Fruit fly (Drosophila melanogaster): Measurements from ENCODE around the gene Chsy.

The Chsy gene

DNA sequence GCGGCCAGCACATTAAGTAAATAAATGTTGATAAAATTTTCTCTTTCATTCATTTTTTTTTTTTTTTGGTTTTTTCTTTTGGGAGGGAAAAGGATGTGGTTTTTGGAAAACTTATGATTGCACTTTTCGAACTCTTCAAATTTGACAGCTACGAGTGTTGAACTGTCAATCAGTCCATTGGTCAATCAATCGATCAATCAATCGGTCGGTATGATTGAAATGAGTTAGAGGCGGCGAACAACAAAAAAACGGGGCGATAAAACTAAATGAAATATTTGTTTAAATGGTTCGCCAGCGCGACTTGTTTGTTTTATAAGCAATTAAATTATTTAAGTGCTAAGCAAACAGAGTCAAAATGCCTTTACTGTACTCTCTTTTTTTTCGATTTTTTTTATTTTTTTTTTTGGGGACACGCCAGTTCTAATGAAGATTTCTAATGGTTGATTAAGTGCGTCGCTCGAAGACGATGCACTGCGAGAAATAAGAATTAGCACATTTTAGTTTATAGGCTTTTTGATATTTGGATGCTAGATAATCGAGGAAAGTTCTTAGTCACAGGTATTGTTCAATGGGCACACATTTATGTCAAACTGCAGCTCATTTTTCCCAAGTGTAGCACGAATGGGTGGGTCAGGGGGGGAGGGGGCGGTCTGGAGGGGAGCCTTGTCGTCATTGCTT lies 25.8 kb upstream of the Chsy start (continued):
- TF ChIP-seq ken (GFP tag; IDR thresholded peaks at IDR 0.05), result peak; percentile 83
- peak; percentile 93 for TF ChIP-seq crol (GFP tag; IDR thresholded peaks at IDR 0.05)
- no peak for TF ChIP-seq Trl (optimal IDR thresholded peaks at IDR 0.05)
- peak; percentile 74 for TF ChIP-seq Trl (GFP tag; optimal IDR thresholded peaks at IDR 0.05)
- TF ChIP-seq Hand (GFP tag; optimal IDR thresholded peaks at IDR 0.05), result peak; percentile 30
- TF ChIP-seq cg (GFP tag; optimal IDR thresholded peaks at IDR 0.05), result no peak
- peak; percentile 95 for TF ChIP-seq sens (GFP tag)
- peak; percentile 56; the same call in 1 of the 2 replicates for TF ChIP-seq dan (GFP tag; IDR thresholded peaks at IDR 0.05)
- TF ChIP-seq CG7987 (GFP tag; optimal IDR thresholded peaks at IDR 0.05), result no peak
- TF ChIP-seq bsh (GFP tag; optimal IDR thresholded peaks at IDR 0.05), result peak in 1 of 2 experiments; percentile 91
- TF ChIP-seq CG11093 (GFP tag; IDR thresholded peaks at IDR 0.05), result peak; percentile 76; the same call in 2 of the 3 replicates
- TF ChIP-seq CG13624 (GFP tag; optimal IDR thresholded peaks at IDR 0.05), result peak; percentile 61
- TF ChIP-seq CG12769 (tag; optimal IDR thresholded peaks at IDR 0.05), result peak; percentile 80
- peak; percentile 71 for TF ChIP-seq CG3847 (GFP tag; IDR thresholded peaks at IDR 0.05)
- peak; percentile 49 for TF ChIP-seq Bteb2 (GFP tag; optimal IDR thresholded peaks at IDR 0.05)
- peak; percentile 1 for TF ChIP-seq Spps (tag; optimal IDR thresholded peaks at IDR 0.05)
- peak; percentile 72 for TF ChIP-seq CG8089 (GFP tag; optimal IDR thresholded peaks at IDR 0.05)
- peak; percentile 25 for TF ChIP-seq disco-r (GFP tag; optimal IDR thresholded peaks at IDR 0.05)
- peak; percentile 79 for TF ChIP-seq zfh1 (GFP tag; IDR thresholded peaks at IDR 0.05)
- 0 out of 2 replicates have a peak, but pooled peaks have one; percentile 20 for TF ChIP-seq dati (GFP tag; IDR thresholded peaks at IDR 0.05)
- TF ChIP-seq CG6689 (GFP tag; IDR thresholded peaks at IDR 0.05), result peak; percentile 84
- TF ChIP-seq p53 (GFP tag; optimal IDR thresholded peaks at IDR 0.05), result peak; percentile 14
- no peak for TF ChIP-seq pros (GFP tag; optimal IDR thresholded peaks at IDR 0.05)
- peak; percentile 68 for TF ChIP-seq Camta (GFP tag; optimal IDR thresholded peaks at IDR 0.05)
- TF ChIP-seq CG12155 (GFP tag; optimal IDR thresholded peaks at IDR 0.05), result peak; percentile 76
- no peak; the same call in 2 of the 3 replicates for TF ChIP-seq sr (GFP tag; IDR thresholded peaks at IDR 0.05)
- no peak for TF ChIP-seq pfk (GFP tag; optimal IDR thresholded peaks at IDR 0.05)
- peak; percentile 55; the same call in 2 of the 3 replicates for TF ChIP-seq B-H1 (GFP tag; IDR thresholded peaks at IDR 0.05)
- peak; percentile 62 for TF ChIP-seq cwo (GFP tag; optimal IDR thresholded peaks at IDR 0.05)
- TF ChIP-seq CG8388 (GFP tag; optimal IDR thresholded peaks at IDR 0.05), result peak; percentile 78
- peak; percentile 66 for TF ChIP-seq CG1647 (GFP tag; optimal IDR thresholded peaks at IDR 0.05)
- peak; percentile 84 for TF ChIP-seq CG34422 (GFP tag; IDR thresholded peaks at IDR 0.05)
- peak; percentile 82 for TF ChIP-seq CG18262 (tag; optimal IDR thresholded peaks at IDR 0.05)
- peak; percentile 42; the same call in 1 of the 2 replicates for TF ChIP-seq E2f2 (GFP tag; IDR thresholded peaks at IDR 0.05)
- peak; percentile 74 for TF ChIP-seq dmrt11E (tag; optimal IDR thresholded peaks at IDR 0.05)
- peak; percentile 49 for TF ChIP-seq CG17568 (GFP tag; optimal IDR thresholded peaks at IDR 0.05)
- peak; percentile 35; the same call in 1 of the 2 replicates for TF ChIP-seq Taf1 (GFP tag; IDR thresholded peaks at IDR 0.05)
- TF ChIP-seq NFAT (GFP tag; IDR thresholded peaks at IDR 0.05), result peak; percentile 59; the same call in 1 of the 2 replicates
- TF ChIP-seq gsb (GFP tag; IDR thresholded peaks at IDR 0.05), result peak; percentile 62
- peak; percentile 33; the same call in 1 of the 2 replicates for TF ChIP-seq wdn (GFP tag; IDR thresholded peaks at IDR 0.05)
- peak; percentile 76 for TF ChIP-seq mam (GFP tag; optimal IDR thresholded peaks at IDR 0.05)
- peak; percentile 25 for TF ChIP-seq Bdp1 (GFP tag; optimal IDR thresholded peaks at IDR 0.05)
- no peak for TF ChIP-seq prd (optimal IDR thresholded peaks at IDR 0.05)
- TF ChIP-seq prd (GFP tag; IDR thresholded peaks at IDR 0.05), result peak; percentile 83
- TF ChIP-seq CG6272 (GFP tag; IDR thresholded peaks at IDR 0.05), result peak; percentile 67
- TF ChIP-seq nmo (GFP tag; optimal IDR thresholded peaks at IDR 0.05), result peak; percentile 88
- peak; percentile 49; the same call in 1 of the 2 replicates for TF ChIP-seq CG9932 (GFP tag; IDR thresholded peaks at IDR 0.05)
- peak; percentile 84 for TF ChIP-seq NfI (GFP tag; optimal IDR thresholded peaks at IDR 0.05)
- TF ChIP-seq Sox102F (GFP tag; optimal IDR thresholded peaks at IDR 0.05), result peak; percentile 86
- no peak for TF ChIP-seq bigmax (GFP tag; optimal IDR thresholded peaks at IDR 0.05)
- no peak for TF ChIP-seq fru (optimal IDR thresholded peaks at IDR 0.05)

Data from whole organism, embryonic.